Worm (Caenorhabditis elegans) whole organism, young adult: ENCODE results near the gene bir-1.

ENCODE experiments used
- C06A6.2 ChIP-seq: fragments of 200-800 bp; sonication (Bioruptor generic); conservative IDR thresholded peaks from 2 replicates; pipeline ENCODE4 v1.3.6; 2022; ENCODE audit warnings: missing genetic modification characterization, missing compliant biosample characterization
- F39B2.1 ChIP-seq: fragments of 200-800 bp; sonication (Bioruptor generic); IDR thresholded peaks from 2 replicates; pipeline ENCODE4 v1.3.6; 2022; ENCODE audit warnings: missing genetic modification reagents, missing genetic modification characterization, missing compliant biosample characterization
- F52B5.7 ChIP-seq: sonication (generic microtip); optimal IDR thresholded peaks from 2 replicates; lab custom pipeline; 2016; ENCODE audit warnings: mild to moderate bottlenecking, missing genetic modification characterization, missing compliant biosample characterization
- F55B11.4 ChIP-seq: sonication (generic microtip); optimal IDR thresholded peaks from 2 replicates; lab custom pipeline; 2016; ENCODE audit warnings: missing compliant biosample characterization, missing genetic modification characterization, borderline replicate concordance; ENCODE audit not compliant: insufficient read depth
- K12H6.12 ChIP-seq: fragments of 200-800 bp; sonication (Bioruptor generic); optimal IDR thresholded peaks from 2 replicates; lab custom pipeline; 2018; ENCODE audit warnings: mild to moderate bottlenecking, missing genetic modification characterization, missing compliant biosample characterization
- Y53F4B.3 ChIP-seq: fragments of 200-800 bp; sonication (Bioruptor generic); IDR thresholded peaks from 2 replicates; pipeline ENCODE4 v1.3.6; 2022; ENCODE audit warnings: missing genetic modification reagents, missing genetic modification characterization, missing compliant biosample characterization
- Y56A3A.18 ChIP-seq: fragments of 200-800 bp; sonication (Bioruptor generic); IDR thresholded peaks from 2 replicates; pipeline ENCODE4 v1.3.6; 2022; ENCODE audit warnings: missing genetic modification reagents, missing genetic modification characterization, missing compliant biosample characterization
- Y67H2A.10 ChIP-seq: fragments of 200-800 bp; sonication (Bioruptor generic); conservative IDR thresholded peaks from 2 replicates; pipeline ENCODE4 v1.3.6; 2022; ENCODE audit warnings: missing genetic modification reagents, missing genetic modification characterization, missing compliant biosample characterization
- attf-5 ChIP-seq: fragments of 200-800 bp; sonication (Bioruptor generic); optimal IDR thresholded peaks from 2 replicates; lab custom pipeline; 2018; ENCODE audit warnings: mild to moderate bottlenecking, missing genetic modification characterization, missing compliant biosample characterization
- bed-1 ChIP-seq: fragments of 200-800 bp; sonication (Bioruptor generic); IDR thresholded peaks from 2 replicates; pipeline ENCODE4 v1.3.6; 2022; ENCODE audit warnings: missing genetic modification reagents, missing genetic modification characterization, missing compliant biosample characterization
- bed-2 ChIP-seq: fragments of 200-800 bp; sonication (Bioruptor generic); IDR thresholded peaks from 2 replicates; pipeline ENCODE4 v1.3.6; 2022; ENCODE audit warnings: missing genetic modification reagents, missing genetic modification characterization, missing compliant biosample characterization
- ccch-3 ChIP-seq: fragments of 200-800 bp; sonication (Bioruptor generic); optimal IDR thresholded peaks from 2 replicates; lab custom pipeline; 2018; ENCODE audit warnings: mild to moderate bottlenecking, missing genetic modification characterization, missing compliant biosample characterization
- ceh-100 ChIP-seq: fragments of 200-800 bp; sonication (Bioruptor generic); IDR thresholded peaks from 2 replicates; pipeline ENCODE4 v1.3.6; 2022; ENCODE audit warnings: missing genetic modification reagents, missing genetic modification characterization, missing compliant biosample characterization
- ceh-27 ChIP-seq: fragments of 200-800 bp; sonication (Bioruptor generic); optimal IDR thresholded peaks from 2 replicates; lab custom pipeline; 2018; ENCODE audit warnings: mild to moderate bottlenecking, missing genetic modification characterization, moderate library complexity, missing compliant biosample characterization
- ceh-40 ChIP-seq: fragments of 200-800 bp; sonication (Bioruptor generic); IDR thresholded peaks from 2 replicates; pipeline ENCODE4 v1.3.6; 2022; ENCODE audit warnings: missing genetic modification characterization, missing compliant biosample characterization
- ceh-58 ChIP-seq: fragments of 200-800 bp; sonication (Bioruptor generic); IDR thresholded peaks from 2 replicates; pipeline ENCODE4 v1.3.6; 2022; ENCODE audit warnings: missing genetic modification characterization, missing compliant biosample characterization
- ceh-79 ChIP-seq: sonication (generic microtip); optimal IDR thresholded peaks from 2 replicates; lab custom pipeline; 2017; ENCODE audit warnings: mild to moderate bottlenecking, missing genetic modification characterization, missing compliant biosample characterization
- chd-7 ChIP-seq: sonication (generic microtip); optimal IDR thresholded peaks from 2 replicates; lab custom pipeline; 2016; ENCODE audit warnings: mild to moderate bottlenecking, missing genetic modification characterization, moderate library complexity, missing compliant biosample characterization
- ets-4 ChIP-seq: fragments of 200-800 bp; sonication (Bioruptor generic); optimal IDR thresholded peaks from 2 replicates; lab custom pipeline; 2018; ENCODE audit warnings: mild to moderate bottlenecking, missing genetic modification characterization, missing compliant biosample characterization
- fkh-3 ChIP-seq: sonication (generic microtip); optimal IDR thresholded peaks from 2 replicates; lab custom pipeline; 2016; ENCODE audit warnings: mild to moderate bottlenecking, missing genetic modification characterization, missing compliant biosample characterization
- hrde-1 ChIP-seq: sonication (generic microtip); optimal IDR thresholded peaks from 2 replicates; lab custom pipeline; 2016; ENCODE audit warnings: missing genetic modification characterization, mild to moderate bottlenecking, missing compliant biosample characterization, moderate library complexity, missing genotype, missing genetic modification reagents, borderline replicate concordance
- hsf-1 ChIP-seq: fragments of 200-800 bp; sonication (Bioruptor generic); IDR thresholded peaks from 2 replicates; pipeline ENCODE4 v1.3.6; 2022; ENCODE audit warnings: missing genetic modification reagents, missing genetic modification characterization, missing compliant biosample characterization
- let-526 ChIP-seq: fragments of 200-800 bp; sonication (Bioruptor generic); IDR thresholded peaks from 2 replicates; pipeline ENCODE4 v1.3.6; 2022; ENCODE audit warnings: missing genetic modification reagents, missing genetic modification characterization, missing compliant biosample characterization
- lin-26 ChIP-seq: fragments of 200-800 bp; sonication (Bioruptor generic); IDR thresholded peaks from 2 replicates; pipeline ENCODE4 v1.3.6; 2022; ENCODE audit warnings: missing genetic modification reagents, missing genetic modification characterization, missing compliant biosample characterization
- lsl-1 ChIP-seq: fragments of 200-800 bp; sonication (Bioruptor generic); optimal IDR thresholded peaks from 2 replicates; lab custom pipeline; 2018; ENCODE audit warnings: mild to moderate bottlenecking, missing genetic modification characterization, moderate library complexity, missing compliant biosample characterization
- madf-6 ChIP-seq: fragments of 200-800 bp; sonication (Bioruptor generic); IDR thresholded peaks from 2 replicates; pipeline ENCODE4 v1.3.6; 2022; ENCODE audit warnings: missing genetic modification reagents, missing genetic modification characterization, missing compliant biosample characterization
- mcd-1 ChIP-seq: fragments of 200-800 bp; sonication (Bioruptor generic); IDR thresholded peaks from 2 replicates; pipeline ENCODE4 v1.3.6; 2022; ENCODE audit warnings: missing genetic modification reagents, missing genetic modification characterization, missing compliant biosample characterization
- nhr-120 ChIP-seq: fragments of 200-800 bp; sonication (Bioruptor generic); IDR thresholded peaks from 2 replicates; pipeline ENCODE4 v1.3.6; 2022; ENCODE audit warnings: missing genetic modification characterization, missing compliant biosample characterization
- nhr-80 ChIP-seq: sonication (generic microtip); optimal IDR thresholded peaks from 2 replicates; lab custom pipeline; 2016; ENCODE audit warnings: missing genetic modification characterization, missing compliant biosample characterization
- pbrm-1 ChIP-seq: fragments of 200-800 bp; sonication (Bioruptor generic); IDR thresholded peaks from 2 replicates; pipeline ENCODE4 v1.3.6; 2022; ENCODE audit warnings: missing genetic modification reagents, missing genetic modification characterization, missing compliant biosample characterization
- snpc-3.4 ChIP-seq: sonication (generic microtip); optimal IDR thresholded peaks from 2 replicates; lab custom pipeline; 2017; ENCODE audit warnings: missing genetic modification characterization, mild to moderate bottlenecking, missing compliant biosample characterization, antibody characterized with exemption, moderate library complexity, missing genotype, missing genetic modification reagents
- tbp1 ChIP-seq: fragments of 200-800 bp; sonication (Bioruptor generic); optimal IDR thresholded peaks from 2 replicates; lab custom pipeline; 2018; ENCODE audit warnings: mild to moderate bottlenecking, missing genetic modification characterization, missing compliant biosample characterization
- tbx-9 ChIP-seq: sonication (generic microtip); optimal IDR thresholded peaks from 2 replicates; lab custom pipeline; 2016; ENCODE audit warnings: borderline replicate concordance, missing genetic modification characterization, inconsistent platforms, missing compliant biosample characterization
- ztf-25 ChIP-seq: fragments of 200-800 bp; sonication (Bioruptor generic); IDR thresholded peaks from 2 replicates; pipeline ENCODE4 v1.3.6; 2022; ENCODE audit warnings: missing genetic modification reagents, missing genetic modification characterization, missing compliant biosample characterization

bir-1 gene

DNA sequence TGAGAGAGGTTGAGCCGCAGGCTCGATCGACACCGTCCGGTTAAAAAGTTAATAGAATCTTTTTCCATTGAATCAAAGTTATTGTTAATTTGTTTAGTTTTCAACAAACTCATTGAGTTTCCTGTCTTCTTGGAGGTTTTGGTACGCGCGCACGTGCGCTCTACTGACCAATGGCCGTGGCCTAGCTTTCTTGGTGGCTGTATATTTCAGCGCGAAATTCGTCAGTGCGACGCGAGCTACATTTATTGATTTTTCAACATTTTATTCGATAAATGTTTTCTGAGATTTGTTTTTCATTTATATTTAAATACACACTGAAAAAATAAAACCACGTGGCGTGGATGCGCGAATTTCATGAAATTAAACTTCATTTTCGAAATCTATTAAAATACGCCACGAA, at the start of gene bir-1 (continued):
- TF ChIP-seq F55B11.4 (tag; lab: Kevin White, UChicago), result no peak
- peak; percentile 81 for TF ChIP-seq attf-5 (GFP tag; lab: Kevin White, UChicago)
- peak; percentile 57; the same call in 1 of the 2 replicates for TF ChIP-seq madf-6 (GFP tag; lab: Robert Waterston, UW)

- TF ChIP-seq ztf-25 (GFP tag; lab: Robert Waterston, UW), result no peak
- no peak for TF ChIP-seq nhr-120 (GFP tag; lab: Robert Waterston, UW)
- TF ChIP-seq hsf-1, result no peak
- TF ChIP-seq fkh-3, result no peak
- no peak for TF ChIP-seq C06A6.2
- no peak for TF ChIP-seq lin-26
- TF ChIP-seq ceh-79 (tag; lab: Kevin White, UChicago), result no peak
- no peak for TF ChIP-seq let-526 (GFP tag; lab: Robert Waterston, UW)
- no peak for TF ChIP-seq tbx-9 (tag; lab: Kevin White, UChicago)
- no peak for TF ChIP-seq chd-7 (tag; lab: Kevin White, UChicago)
- TF ChIP-seq Y53F4B.3 (GFP tag; lab: Robert Waterston, UW), result no peak
- no peak for TF ChIP-seq snpc-3.4 (tag; lab: Kevin White, UChicago)
- no peak for TF ChIP-seq ceh-40 (GFP tag; lab: Robert Waterston, UW)
- TF ChIP-seq pbrm-1, result no peak
- no peak for TF ChIP-seq F39B2.1 (GFP tag; lab: Robert Waterston, UW)
- TF ChIP-seq ccch-3 (GFP tag; lab: Kevin White, UChicago), result no peak
- TF ChIP-seq ceh-58, result no peak
Observed at ce11 chrV:11598807-11599206, 45.5 kb upstream of the bir-1 start, which contains the start of gene srx-84. TSS of gene srx-84 (plus strand) at chrV:11599107.

ce11 chrV:11600800-11601199, 43.5 kb upstream of the bir-1 start, which contains the start of gene F35B12.9:
TSS of gene F35B12.9 (plus strand) at chrV:11601171.
- no peak for TF ChIP-seq madf-6 (GFP tag; lab: Robert Waterston, UW)
- TF ChIP-seq tbp1 (GFP tag; lab: Kevin White, UChicago), result no peak
- no peak for TF ChIP-seq attf-5 (GFP tag; lab: Kevin White, UChicago)
- TF ChIP-seq ets-4 (GFP tag; lab: Kevin White, UChicago), result no peak
- no peak for TF ChIP-seq bed-2 (GFP tag; lab: Robert Waterston, UW)
- TF ChIP-seq mcd-1, result no peak
- TF ChIP-seq ceh-27 (GFP tag; lab: Kevin White, UChicago), result no peak
- TF ChIP-seq ceh-100 (GFP tag; lab: Robert Waterston, UW), result no peak
- no peak for TF ChIP-seq F52B5.7
- no peak for TF ChIP-seq bed-1 (GFP tag; lab: Robert Waterston, UW)
- no peak for TF ChIP-seq Y67H2A.10 (GFP tag; lab: Robert Waterston, UW)
- TF ChIP-seq K12H6.12 (tag; lab: Kevin White, UChicago), result no peak
- no peak for TF ChIP-seq lsl-1
- no peak for TF ChIP-seq hrde-1 (tag; lab: Kevin White, UChicago)
- no peak for TF ChIP-seq Y56A3A.18 (GFP tag; lab: Robert Waterston, UW)
- TF ChIP-seq, all 124 proteins: peak for 0

DNA sequence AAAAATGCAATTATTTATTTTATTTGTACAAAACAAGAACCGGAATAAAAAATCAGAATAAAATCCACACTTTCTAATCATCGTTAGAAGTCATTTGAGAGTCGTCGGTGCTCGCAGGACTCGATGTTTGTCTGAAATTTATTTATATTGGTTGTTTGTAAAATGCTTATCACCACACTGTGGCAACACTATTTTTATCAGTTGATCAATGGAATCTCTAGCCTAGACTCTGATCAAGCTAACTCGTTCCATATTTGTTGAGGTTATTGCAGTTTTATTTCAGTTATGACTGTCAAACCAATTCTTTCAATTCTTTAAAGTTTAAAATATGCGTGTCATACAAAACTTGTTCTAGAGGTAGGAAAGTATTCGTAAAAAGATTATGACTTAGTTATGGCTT, 39.8 kb upstream of the bir-1 start, which contains the start of gene dhs-20:
Gene dhs-20, minus strand, starts transcription at position 80 of the 400 bp plus-strand sequence.
- TF ChIP-seq nhr-80 (peak; percentile 19), F52B5.7 (no peak)
